Fruit fly (Drosophila melanogaster) whole organism, embryonic: ENCODE data around the gene CG13605.

Source experiments
- Ada2b ChIP-seq: fragments of 200-800 bp; sonication (Bioruptor generic); IDR thresholded peaks from 2 replicates; pipeline ENCODE4 v1.3.6; 2022; ENCODE audit warnings: missing biosample characterization, missing genetic modification characterization
- Aef1 ChIP-seq: fragments of 200-800 bp; sonication (Bioruptor generic); IDR thresholded peaks from 3 replicates; pipeline ENCODE4 v1.3.6; 2022; ENCODE audit warnings: missing biosample characterization, missing genetic modification characterization
- Asciz ChIP-seq: fragments of 200-800 bp; sonication (Bioruptor generic); optimal IDR thresholded peaks from 2 replicates; lab custom pipeline; 2017; ENCODE audit warnings: missing biosample characterization, mild to moderate bottlenecking, missing genetic modification characterization, missing genetic modification reagents
- B-H1 ChIP-seq: fragments of 200-800 bp; sonication (Bioruptor generic); IDR thresholded peaks from 3 replicates; pipeline ENCODE4 v1.3.6; 2022; ENCODE audit warnings: missing biosample characterization, missing genetic modification characterization
- CG10431 ChIP-seq: fragments of 200-800 bp; sonication (Bioruptor generic); optimal IDR thresholded peaks from 3 replicates; lab custom pipeline; 2018; ENCODE audit warnings: missing biosample characterization, mild to moderate bottlenecking, missing genetic modification characterization
- CG10543 ChIP-seq: fragments of 200-800 bp; sonication (Bioruptor generic); optimal IDR thresholded peaks from 3 replicates; lab custom pipeline; 2017; ENCODE audit warnings: missing biosample characterization, mild to moderate bottlenecking, missing genetic modification characterization, moderate library complexity
- CG12104 ChIP-seq: fragments of 200-800 bp; sonication (Bioruptor generic); optimal IDR thresholded peaks from 3 replicates; lab custom pipeline; 2016; ENCODE audit warnings: missing biosample characterization, missing genetic modification characterization
- CG1602 ChIP-seq: fragments of 200-800 bp; sonication (Bioruptor generic); optimal IDR thresholded peaks from 3 replicates; lab custom pipeline; 2016; ENCODE audit warnings: missing biosample characterization, missing genetic modification characterization
- CG16779 ChIP-seq: fragments of 200-800 bp; sonication (Bioruptor generic); IDR thresholded peaks from 2 replicates; pipeline ENCODE4 v1.3.6; 2022; ENCODE audit warnings: missing biosample characterization, missing genetic modification characterization
- CG17802 ChIP-seq: fragments of 200-800 bp; sonication (Bioruptor generic); optimal IDR thresholded peaks from 2 replicates; lab custom pipeline; 2018; ENCODE audit warnings: missing biosample characterization, mild to moderate bottlenecking, missing genetic modification characterization, moderate library complexity
- CG17829 ChIP-seq: fragments of 200-800 bp; optimal IDR thresholded peaks from 2 replicates; lab custom pipeline; 2019; ENCODE audit warnings: missing biosample characterization, mild to moderate bottlenecking, missing genetic modification characterization, moderate library complexity
- CG31441 ChIP-seq: fragments of 200-800 bp; sonication (Bioruptor generic); IDR thresholded peaks from 2 replicates; pipeline ENCODE4 v1.3.6; 2022; ENCODE audit warnings: missing biosample characterization, missing genetic modification characterization
- CG3838 ChIP-seq: fragments of 200-800 bp; sonication (Bioruptor generic); optimal IDR thresholded peaks from 3 replicates; lab custom pipeline; 2016; ENCODE audit warnings: missing biosample characterization, missing genetic modification characterization
- CG4730 ChIP-seq: fragments of 200-800 bp; sonication (Bioruptor generic); IDR thresholded peaks from 2 replicates; pipeline ENCODE4 v1.3.6; 2022; ENCODE audit warnings: missing biosample characterization, missing genetic modification characterization
- CG8478 ChIP-seq: fragments of >200 bp; optimal IDR thresholded peaks from 2 replicates; lab custom pipeline; 2018
- CG8924 ChIP-seq: fragments of 200-800 bp; optimal IDR thresholded peaks from 3 replicates; lab custom pipeline; 2019; ENCODE audit warnings: missing biosample characterization, mild to moderate bottlenecking, missing genetic modification characterization, moderate library complexity
- CG9215 ChIP-seq: fragments of 200-800 bp; sonication (Bioruptor generic); IDR thresholded peaks from 2 replicates; pipeline ENCODE4 v1.3.6; 2022; ENCODE audit warnings: missing biosample characterization, missing genetic modification characterization
- CG9609 ChIP-seq: fragments of 200-800 bp; sonication (Bioruptor generic); optimal IDR thresholded peaks from 3 replicates; lab custom pipeline; 2016; ENCODE audit warnings: missing biosample characterization, missing genetic modification characterization
- CG9727 ChIP-seq: fragments of 200-800 bp; sonication (Bioruptor generic); optimal IDR thresholded peaks from 3 replicates; lab custom pipeline; 2017; ENCODE audit warnings: missing biosample characterization, mild to moderate bottlenecking, missing genetic modification characterization
- CTCF ChIP-seq: fragments of 200-800 bp; sonication (Bioruptor generic); optimal IDR thresholded peaks from 2 replicates; lab custom pipeline; 2017; ENCODE audit warnings: missing biosample characterization, mild to moderate bottlenecking, missing genetic modification characterization, moderate library complexity
- Drgx ChIP-seq: fragments of 200-800 bp; sonication (Bioruptor generic); IDR thresholded peaks from 2 replicates; pipeline ENCODE4 v1.3.6; 2022; ENCODE audit warnings: missing biosample characterization, missing genetic modification characterization
- ERR ChIP-seq: fragments of 200-800 bp; sonication (Bioruptor generic); optimal IDR thresholded peaks from 2 replicates; lab custom pipeline; 2016; ENCODE audit warnings: missing biosample characterization, missing genetic modification characterization
- Fer3 ChIP-seq: fragments of 200-800 bp; sonication (Bioruptor generic); optimal IDR thresholded peaks from 2 replicates; lab custom pipeline; 2018; ENCODE audit warnings: missing biosample characterization, mild to moderate bottlenecking, missing genetic modification characterization, moderate library complexity
- GATAe ChIP-seq: fragments of 200-800 bp; sonication (Bioruptor generic); conservative IDR thresholded peaks from 2 replicates; pipeline ENCODE4 v1.3.6; 2022; ENCODE audit warnings: missing biosample characterization, missing genetic modification characterization
- Gsc ChIP-seq: fragments of 200-800 bp; sonication (Bioruptor generic); IDR thresholded peaks from 2 replicates; pipeline ENCODE4 v1.3.6; 2022; ENCODE audit warnings: missing biosample characterization, missing genetic modification characterization
- H15 ChIP-seq: fragments of 200-800 bp; sonication (Bioruptor generic); IDR thresholded peaks from 3 replicates; pipeline ENCODE4 v1.3.6; 2022; ENCODE audit warnings: missing biosample characterization, missing genetic modification characterization
- Hr3 ChIP-seq: fragments of 200-800 bp; sonication (Bioruptor generic); optimal IDR thresholded peaks from 3 replicates; lab custom pipeline; 2016; ENCODE audit warnings: missing biosample characterization, missing genetic modification characterization
- Hr78 ChIP-seq, 2 experiments: fragments of 200-800 bp in 1 of 2; fragments of >200 bp in 1 of 2; sonication (Bioruptor generic) in 1 of 2; optimal IDR thresholded peaks; 2 replicates each; lab custom pipeline; 2017 to 2019; ENCODE audit warnings: missing biosample characterization in 2 of 2, missing genetic modification characterization in 2 of 2, mild to moderate bottlenecking in 1 of 2, moderate library complexity in 1 of 2
- Myb ChIP-seq: fragments of 200-800 bp; sonication (Bioruptor generic); optimal IDR thresholded peaks from 2 replicates; lab custom pipeline; 2016; ENCODE audit warnings: missing biosample characterization, missing genetic modification characterization
- dm ChIP-seq: fragments of 200-800 bp; sonication (Bioruptor generic); optimal IDR thresholded peaks from 3 replicates; lab custom pipeline; 2016; ENCODE audit warnings: missing biosample characterization, missing genetic modification characterization
- dpn ChIP-seq, 2 experiments: fragments of 200-800 bp; sonication (Bioruptor generic); optimal IDR thresholded peaks; 3 replicates each; lab custom pipeline; 2016; ENCODE audit warnings: missing biosample characterization in 2 of 2, missing genetic modification characterization in 2 of 2
- dysf ChIP-seq: fragments of 200-800 bp; sonication (Bioruptor generic); IDR thresholded peaks from 3 replicates; pipeline ENCODE4 v1.3.6; 2022; ENCODE audit warnings: missing biosample characterization, missing genetic modification characterization
- fd3F ChIP-seq: fragments of 200-800 bp; sonication (Bioruptor generic); optimal IDR thresholded peaks from 2 replicates; lab custom pipeline; 2018; ENCODE audit warnings: missing biosample characterization, mild to moderate bottlenecking, missing genetic modification characterization, moderate library complexity
- gsb ChIP-seq: fragments of 200-800 bp; sonication (Bioruptor generic); IDR thresholded peaks from 2 replicates; pipeline ENCODE4 v1.3.6; 2022; ENCODE audit warnings: missing biosample characterization, missing genetic modification characterization
- hth ChIP-seq: fragments of >200 bp; optimal IDR thresholded peaks from 2 replicates; lab custom pipeline; 2017; ENCODE audit warnings: inconsistent platforms
- lilli ChIP-seq: fragments of 200-800 bp; sonication (Bioruptor generic); optimal IDR thresholded peaks from 3 replicates; lab custom pipeline; 2016; ENCODE audit warnings: missing biosample characterization, missing genetic modification characterization
- maf-S ChIP-seq: fragments of 200-800 bp; sonication (Bioruptor generic); optimal IDR thresholded peaks from 2 replicates; lab custom pipeline; 2016; ENCODE audit warnings: missing biosample characterization, missing genetic modification characterization
- nau ChIP-seq: fragments of 200-800 bp; sonication (Bioruptor generic); optimal IDR thresholded peaks from 3 replicates; lab custom pipeline; 2017; ENCODE audit warnings: missing biosample characterization, mild to moderate bottlenecking, missing genetic modification characterization, missing genetic modification reagents
- nerfin-1 ChIP-seq: fragments of 200-800 bp; sonication (Bioruptor generic); optimal IDR thresholded peaks from 3 replicates; lab custom pipeline; 2019; ENCODE audit warnings: missing biosample characterization, mild to moderate bottlenecking, missing genetic modification characterization, moderate library complexity
- pan ChIP-seq, 4 experiments: fragments of >200 bp in 3 of 4; fragments of 200-800 bp in 1 of 4; sonication (Bioruptor generic) in 1 of 4; optimal IDR thresholded peaks in 3 of 4; IDR thresholded peaks in 1 of 4; 2 replicates each; pipeline versions ENCODE4 v1.3.6 to Lab custom; 2017 to 2022; ENCODE audit warnings: missing biosample characterization in 2 of 4, missing genetic modification characterization in 2 of 4, mixed read lengths in 1 of 4
- pfk ChIP-seq: fragments of 200-800 bp; sonication (Bioruptor generic); optimal IDR thresholded peaks from 2 replicates; lab custom pipeline; 2018; ENCODE audit warnings: missing biosample characterization, mild to moderate bottlenecking, missing genetic modification characterization, moderate library complexity
- pnt ChIP-seq: fragments of 200-800 bp; sonication (Bioruptor generic); optimal IDR thresholded peaks from 3 replicates; lab custom pipeline; 2016; ENCODE audit warnings: missing biosample characterization, missing genetic modification characterization
- repo ChIP-seq: fragments of 200-800 bp; sonication (Bioruptor generic); optimal IDR thresholded peaks from 2 replicates; lab custom pipeline; 2016; ENCODE audit warnings: missing biosample characterization, missing genetic modification characterization
- ro ChIP-seq: fragments of 200-800 bp; sonication (Bioruptor generic); IDR thresholded peaks from 2 replicates; pipeline ENCODE4 v1.3.6; 2022; ENCODE audit warnings: missing biosample characterization, missing genetic modification characterization
- salm ChIP-seq: fragments of 200-800 bp; sonication (Bioruptor generic); optimal IDR thresholded peaks from 2 replicates; lab custom pipeline; 2018; ENCODE audit warnings: missing biosample characterization, mild to moderate bottlenecking, missing genetic modification characterization
- trh ChIP-seq: fragments of 200-800 bp; sonication (Bioruptor generic); optimal IDR thresholded peaks from 2 replicates; lab custom pipeline; 2016; ENCODE audit warnings: missing biosample characterization, missing genetic modification characterization
- ttk ChIP-seq: fragments of 200-800 bp; sonication (Bioruptor generic); IDR thresholded peaks from 2 replicates; pipeline ENCODE4 v2.1.2; 2022; ENCODE audit warnings: missing biosample characterization, missing genetic modification characterization
- tup ChIP-seq: fragments of 200-800 bp; sonication (Bioruptor generic); optimal IDR thresholded peaks from 2 replicates; lab custom pipeline; 2016; ENCODE audit warnings: missing biosample characterization, mild to moderate bottlenecking, missing genetic modification characterization, moderate library complexity
- wdn ChIP-seq: fragments of 200-800 bp; sonication (Bioruptor generic); IDR thresholded peaks from 2 replicates; pipeline ENCODE4 v1.3.6; 2022; ENCODE audit warnings: missing biosample characterization, missing genetic modification characterization
- yki ChIP-seq: fragments of >200 bp; optimal IDR thresholded peaks from 3 replicates; lab custom pipeline; 2018
- zen ChIP-seq: fragments of 200-800 bp; sonication (Bioruptor generic); optimal IDR thresholded peaks from 3 replicates; lab custom pipeline; 2018; ENCODE audit warnings: missing biosample characterization, mild to moderate bottlenecking, missing genetic modification characterization, moderate library complexity

Gene CG13605

DNA sequence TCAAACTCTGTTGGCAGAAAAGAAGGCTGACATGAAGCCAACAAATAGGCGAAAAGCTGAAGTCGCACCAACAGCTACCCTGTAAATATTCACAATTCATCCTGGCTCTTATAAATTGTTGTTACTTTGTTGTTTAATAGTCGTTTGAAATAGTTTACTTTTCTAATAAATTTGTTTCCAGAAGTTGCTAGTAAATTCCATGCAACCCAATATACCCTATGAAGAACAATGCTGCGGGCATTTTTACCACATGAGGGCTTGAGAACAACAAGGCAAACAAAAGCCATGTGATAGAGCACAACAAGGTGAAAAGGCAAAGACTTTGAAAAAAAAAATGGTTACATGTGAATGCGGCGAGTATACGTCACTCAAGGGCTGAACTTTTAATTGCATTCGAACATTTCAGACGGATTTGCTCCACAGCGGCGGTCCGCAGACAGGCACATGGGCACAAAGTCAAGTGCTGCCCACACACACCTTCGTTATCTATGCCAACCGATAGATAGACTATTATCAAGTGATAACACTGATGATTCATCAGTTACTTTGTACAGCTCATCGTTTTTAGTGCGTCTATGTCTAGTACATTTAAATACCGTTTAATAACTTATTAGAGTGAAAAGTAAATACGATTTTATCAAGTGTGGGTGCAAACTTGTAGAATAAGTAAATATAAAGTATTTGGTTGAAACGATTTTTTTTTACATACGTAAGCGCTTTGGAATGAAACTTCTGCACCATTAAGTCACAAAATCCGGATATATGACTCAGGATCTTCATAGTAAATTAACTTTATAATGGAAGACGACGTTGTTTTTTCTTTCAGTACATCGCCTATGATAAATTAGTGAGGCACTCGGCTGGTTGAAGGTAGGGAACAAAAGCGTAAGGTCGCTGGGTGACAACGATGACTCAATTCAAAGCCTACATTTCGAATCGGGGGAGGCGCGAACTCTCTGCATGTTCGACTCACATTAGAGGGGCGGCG lies 12.9 kb downstream of the CG13605 start (continued):
- TF ChIP-seq Drgx (GFP tag; lab: Robert Waterston, UW), result peak; percentile 81
- peak; percentile 51 for TF ChIP-seq Myb
- TF ChIP-seq Gsc (GFP tag; lab: Robert Waterston, UW), result peak; percentile 43; the same call in 1 of the 2 replicates
- no peak for TF ChIP-seq CG10543 (GFP tag; lab: Kevin White, UChicago)
- TF ChIP-seq nau, result peak; percentile 49
- TF ChIP-seq CG8478 (lab: Kevin White, UChicago), result no peak
- TF ChIP-seq Hr3, result peak; percentile 72
- peak; percentile 86 for TF ChIP-seq lilli (GFP tag; lab: Kevin White, UChicago)
- peak; percentile 89 for TF ChIP-seq Ada2b (GFP tag; lab: Robert Waterston, UW)
- TF ChIP-seq dm, result peak; percentile 58
- peak; percentile 76 for TF ChIP-seq fd3F (GFP tag; lab: Kevin White, UChicago)
- peak; percentile 45; the same call in 1 of the 2 replicates for TF ChIP-seq wdn (GFP tag; lab: Robert Waterston, UW)
- TF ChIP-seq pnt (GFP tag; lab: Kevin White, UChicago), result peak; percentile 72
- peak; percentile 71 for TF ChIP-seq Asciz (GFP tag; lab: Kevin White, UChicago)
- peak; percentile 72 for TF ChIP-seq ERR (GFP tag; lab: Kevin White, UChicago)
- no peak for TF ChIP-seq pan (optimal IDR thresholded peaks at IDR 0.05; lab: Kevin White, UChicago)
- TF ChIP-seq pan (GFP tag; optimal IDR thresholded peaks at IDR 0.05 in 1 of 2, IDR thresholded peaks at IDR 0.05 in 1 of 2), result peak in 1 of 2 experiments; percentile 90
- TF ChIP-seq hth, result no peak
- TF ChIP-seq GATAe (GFP tag; lab: Robert Waterston, UW), result peak; percentile 41
- TF ChIP-seq CG9215 (GFP tag; lab: Robert Waterston, UW), result peak; percentile 63
- no peak for TF ChIP-seq pfk
- TF ChIP-seq gsb (GFP tag; lab: Robert Waterston, UW), result peak; percentile 72
- TF ChIP-seq CG9609 (GFP tag; lab: Kevin White, UChicago), result peak; percentile 86
- peak; percentile 73 for TF ChIP-seq repo (GFP tag; lab: Kevin White, UChicago)
- peak; percentile 79 for TF ChIP-seq maf-S (GFP tag; lab: Kevin White, UChicago)
- no peak for TF ChIP-seq CG10431 (GFP tag; lab: Kevin White, UChicago)
- TF ChIP-seq Fer3 (tag; lab: Kevin White, UChicago), result peak; percentile 79
- peak in 1 of 2 experiments; percentile 73 for TF ChIP-seq Hr78 (GFP tag; optimal IDR thresholded peaks at IDR 0.05; lab: Kevin White, UChicago)
- TF ChIP-seq ttk (GFP tag; lab: Robert Waterston, UW), result peak; percentile 69
- TF ChIP-seq nerfin-1 (tag; lab: Kevin White, UChicago), result peak; percentile 18

DNA sequence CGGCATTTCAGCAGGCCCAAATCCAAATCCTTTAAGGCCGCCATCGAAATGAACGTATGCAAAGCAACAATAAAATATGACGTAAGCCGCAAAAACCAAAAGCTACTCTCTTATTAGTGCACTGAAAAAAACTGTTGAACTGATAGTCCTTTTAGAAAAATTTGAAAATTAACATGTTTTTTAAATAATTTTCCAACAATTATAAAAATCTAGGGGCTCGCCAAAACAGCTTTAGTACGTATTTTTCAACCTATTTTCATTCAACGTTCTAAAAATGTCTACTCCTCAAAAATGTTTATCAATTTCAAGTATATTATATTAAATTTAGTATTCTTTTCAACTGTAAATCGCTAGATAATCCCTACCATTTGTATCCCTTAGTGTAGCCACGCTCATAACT lies 18.8 kb downstream of the CG13605 start:
- peak; percentile 7 for TF ChIP-seq CG12104 (GFP tag; lab: Kevin White, UChicago)
- TF ChIP-seq Aef1 (GFP tag; lab: Robert Waterston, UW), result no peak
- no peak for TF ChIP-seq ro (GFP tag; lab: Robert Waterston, UW)
- no peak for TF ChIP-seq CG17829 (tag; lab: Kevin White, UChicago)
- no peak for TF ChIP-seq CG17802 (tag; lab: Kevin White, UChicago)
- TF ChIP-seq CG31441 (GFP tag; lab: Robert Waterston, UW), result peak; percentile 32; the same call in 1 of the 2 replicates
- no peak for TF ChIP-seq B-H1 (GFP tag; lab: Robert Waterston, UW)
- TF ChIP-seq CG9727, result peak; percentile 22
- TF ChIP-seq zen (tag; lab: Kevin White, UChicago), result no peak
- no peak for TF ChIP-seq CG16779 (GFP tag; lab: Robert Waterston, UW)
- TF ChIP-seq dpn (GFP tag; optimal IDR thresholded peaks at IDR 0.05; lab: Kevin White, UChicago), result no peak
- no peak for TF ChIP-seq CG3838 (GFP tag; lab: Kevin White, UChicago)
- TF ChIP-seq tup (GFP tag; lab: Kevin White, UChicago), result no peak
- no peak for TF ChIP-seq CG4730 (GFP tag; lab: Robert Waterston, UW)
- no peak for TF ChIP-seq CTCF (GFP tag; lab: Kevin White, UChicago)
- TF ChIP-seq trh (GFP tag; lab: Kevin White, UChicago), result no peak
- no peak for TF ChIP-seq CG1602 (GFP tag; lab: Kevin White, UChicago)
- TF ChIP-seq CG8924 (tag; lab: Kevin White, UChicago), result peak; percentile 31
- no peak for TF ChIP-seq salm (tag; lab: Kevin White, UChicago)
- no peak for TF ChIP-seq yki
- TF ChIP-seq dysf (GFP tag; lab: Robert Waterston, UW), result peak; percentile 45; the same call in 1 of the 3 replicates
- no peak for TF ChIP-seq H15 (GFP tag; lab: Robert Waterston, UW)
